Worm (Caenorhabditis elegans): ENCODE results near the gene top-3.

Gene top-3

ce11 chrIII:11946062-11946749 is 13.8 kb downstream of the top-3 start:
- TF ChIP-seq nhr-179 (tag; optimal IDR thresholded peaks at IDR 0.05) (no peak), unc-62 (GFP tag; optimal IDR thresholded peaks at IDR 0.05) (no peak), lsy-27 (tag; optimal IDR thresholded peaks at IDR 0.05; ENCODE audit: borderline replicate concordance, insufficient read depth) (no peak), bed-2 (GFP tag; IDR thresholded peaks at IDR 0.05) (peak; percentile 35; the same call in 1 of the 2 replicates), ekl-4 (GFP tag; IDR thresholded peaks at IDR 0.05) (peak; percentile 41; the same call in 1 of the 2 replicates), B0035.1 (tag; optimal IDR thresholded peaks at IDR 0.05) (peak; percentile 59), Y95B8A.8 (GFP tag; IDR thresholded peaks at IDR 0.05) (no peak), egl-18 (GFP tag; IDR thresholded peaks at IDR 0.05) (0 out of 2 replicates have a peak, but pooled peaks have one; percentile 57), Y53G8AR.9 (GFP tag; conservative IDR thresholded peaks at IDR 0.05) (no peak), ztf-22 (GFP tag; optimal IDR thresholded peaks at IDR 0.05) (no peak), lin-54 (GFP tag; optimal IDR thresholded peaks at IDR 0.05) (peak; percentile 59), dox-1 (GFP tag; IDR thresholded peaks at IDR 0.05) (peak; percentile 67; the same call in 1 of the 2 replicates), K11D2.4 (GFP tag; IDR thresholded peaks at IDR 0.05) (peak; percentile 77), ztf-3 (GFP tag; optimal IDR thresholded peaks at IDR 0.05) (no peak), let-607 (tag; optimal IDR thresholded peaks at IDR 0.05) (peak in 1 of 2 experiments; percentile 78), Y67H2A.10 (GFP tag; conservative IDR thresholded peaks at IDR 0.05) (no peak), ZK185.1 (tag; optimal IDR thresholded peaks at IDR 0.05; ENCODE audit: poor library complexity, severe bottlenecking) (no peak), tbx-9 (tag; optimal IDR thresholded peaks at IDR 0.05; ENCODE audit: borderline replicate concordance) (no peak), C06A6.2 (GFP tag; conservative IDR thresholded peaks at IDR 0.05) (0 out of 2 replicates have a peak, but pooled peaks have one; percentile 26), atf-7 (tag; optimal IDR thresholded peaks at IDR 0.05) (peak; percentile 43), ama-1 (optimal IDR thresholded peaks at IDR 0.05) (no peak), ama-1 (GFP tag; optimal IDR thresholded peaks at IDR 0.05) (no peak), ets-4 (GFP tag; optimal IDR thresholded peaks at IDR 0.05) (no peak), mes-4 (tag; optimal IDR thresholded peaks at IDR 0.05) (no peak), sptf-2 (GFP tag; optimal IDR thresholded peaks at IDR 0.05) (no peak), F49E8.2 (tag; optimal IDR thresholded peaks at IDR 0.05; ENCODE audit: insufficient read depth) (peak; percentile 39), K12H6.12 (tag; optimal IDR thresholded peaks at IDR 0.05) (peak; percentile 82), rcor-1 (GFP tag; IDR thresholded peaks at IDR 0.05) (peak; percentile 82), egl-44 (GFP tag; IDR thresholded peaks at IDR 0.05) (no peak), lsl-1 (GFP tag; optimal IDR thresholded peaks at IDR 0.05) (peak; percentile 49), Y53F4B.3 (GFP tag; IDR thresholded peaks at IDR 0.05) (no peak), T26A5.8 (tag; optimal IDR thresholded peaks at IDR 0.05) (no peak), T07F8.4 (tag; optimal IDR thresholded peaks at IDR 0.05) (no peak), F23B12.7 (tag; optimal IDR thresholded peaks at IDR 0.05; ENCODE audit: insufficient read depth) (no peak), sdz-38 (tag; optimal IDR thresholded peaks at IDR 0.05) (no peak), F52B5.7 (tag; optimal IDR thresholded peaks at IDR 0.05) (peak; percentile 5), B0019.2 (GFP tag; conservative IDR thresholded peaks at IDR 0.05) (0 out of 2 replicates have a peak, but pooled peaks have one; percentile 43), F57C9.4 (tag; optimal IDR thresholded peaks at IDR 0.05) (peak; percentile 59), attf-6 (GFP tag; IDR thresholded peaks at IDR 0.05) (0 out of 2 replicates have a peak, but pooled peaks have one; percentile 34), hmg-20 (GFP tag; IDR thresholded peaks at IDR 0.05) (peak; percentile 58; the same call in 1 of the 2 replicates), attf-5 (GFP tag; optimal IDR thresholded peaks at IDR 0.05) (no peak), ztf-26 (tag; optimal IDR thresholded peaks at IDR 0.05) (peak; percentile 37), lin-35 (GFP tag; optimal IDR thresholded peaks at IDR 0.05) (peak in 1 of 3 experiments; percentile 78), pha-4 (tag; optimal IDR thresholded peaks at IDR 0.05) (no peak), rec-8 (tag; optimal IDR thresholded peaks at IDR 0.05) (peak in 1 of 2 experiments; percentile 71), let-526 (GFP tag; IDR thresholded peaks at IDR 0.05) (peak; percentile 41; the same call in 1 of the 2 replicates)

Data from whole organism, young adult.